Worm (Caenorhabditis elegans) whole organism, early embryonic: ENCODE results near the gene cyk-1.

Source experiments
- F13C5.2 ChIP-seq: sonication (generic microtip); optimal IDR thresholded peaks from 2 replicates; lab custom pipeline; 2017; ENCODE audit warnings: mild to moderate bottlenecking, missing genetic modification characterization, inconsistent platforms, missing compliant biosample characterization
- ama-1 ChIP-seq: fragments of 150-350 bp; optimal IDR thresholded peaks from 2 replicates; lab custom pipeline; 2014
- ceh-36 ChIP-seq: sonication (generic microtip); optimal IDR thresholded peaks from 2 replicates; lab custom pipeline; 2016; ENCODE audit warnings: missing genetic modification characterization, inconsistent platforms, missing compliant biosample characterization
- ets-7 ChIP-seq: sonication (generic microtip); optimal IDR thresholded peaks from 2 replicates; lab custom pipeline; 2016; ENCODE audit warnings: missing genotype, missing genetic modification characterization, missing compliant biosample characterization
- flt-1 ChIP-seq: fragments of 200-800 bp; sonication (Bioruptor generic); IDR thresholded peaks from 2 replicates; pipeline ENCODE4 v1.3.6; 2022; ENCODE audit warnings: missing genetic modification characterization, missing compliant biosample characterization
- hmbx-1 ChIP-seq: sonication (generic microtip); optimal IDR thresholded peaks from 2 replicates; lab custom pipeline; 2016; ENCODE audit warnings: mild to moderate bottlenecking, missing genetic modification characterization, missing compliant biosample characterization
- pes-1 ChIP-seq: fragments of 200-800 bp; sonication (Bioruptor generic); IDR thresholded peaks from 2 replicates; pipeline ENCODE4 v1.3.6; 2022; ENCODE audit warnings: missing genetic modification reagents, missing genetic modification characterization, missing compliant biosample characterization
- scrt-1 ChIP-seq: fragments of 200-800 bp; sonication (Bioruptor generic); IDR thresholded peaks from 2 replicates; pipeline ENCODE4 v1.3.6; 2022; ENCODE audit warnings: missing genetic modification characterization, missing compliant biosample characterization
- sea-1 ChIP-seq: fragments of 200-800 bp; sonication (Bioruptor generic); conservative IDR thresholded peaks from 2 replicates; pipeline ENCODE4 v1.3.6; 2022; ENCODE audit warnings: missing genetic modification characterization, missing compliant biosample characterization
- tra-4 ChIP-seq: sonication (generic microtip); optimal IDR thresholded peaks from 2 replicates; lab custom pipeline; 2017; ENCODE audit warnings: missing genetic modification characterization, missing compliant biosample characterization

DNA sequence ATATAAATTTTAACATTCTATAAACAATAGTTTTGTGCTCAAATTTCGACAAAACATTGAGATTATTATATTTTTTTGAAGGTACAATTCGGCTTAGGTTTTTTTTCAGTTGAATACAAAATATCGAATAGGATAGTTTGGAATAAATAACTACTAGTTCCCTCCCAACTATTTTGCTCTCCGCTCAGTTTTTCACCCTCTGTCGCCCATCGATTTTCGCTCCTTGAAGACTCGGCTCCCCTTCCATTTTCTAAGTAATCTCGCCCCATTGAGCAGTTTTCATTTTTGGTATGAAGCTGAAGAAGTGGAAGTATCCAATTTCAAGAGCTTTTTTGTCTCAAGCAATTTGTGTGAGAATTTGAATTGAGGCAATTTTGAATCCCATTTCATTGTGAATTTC is 55.3 kb downstream of the cyk-1 start, which contains the start of gene F31E3.2:
- TF ChIP-seq ceh-36 (tag; lab: Kevin White, UChicago) (no peak), flt-1 (GFP tag; lab: Robert Waterston, UW) (no peak), scrt-1 (GFP tag; lab: Robert Waterston, UW) (no peak), sea-1 (GFP tag; lab: Robert Waterston, UW) (no peak), tra-4 (tag; lab: Kevin White, UChicago) (no peak), pes-1 (no peak), F13C5.2 (tag; lab: Kevin White, UChicago) (no peak), ama-1 (lab: Kevin White, UChicago) (no peak), ets-7 (tag; lab: Kevin White, UChicago) (no peak), hmbx-1 (no peak)
